Worm (Caenorhabditis elegans) whole organism, L1 larva: Measurements from ENCODE around the gene irld-55.

ENCODE experiments used
- C16A3.4 ChIP-seq: fragments of 150-350 bp; optimal IDR thresholded peaks from 2 replicates; lab custom pipeline; 2014; ENCODE audit warnings: missing biosample characterization, missing genetic modification characterization
- C34B4.2 ChIP-seq: sonication (generic microtip); optimal IDR thresholded peaks from 2 replicates; lab custom pipeline; 2017; ENCODE audit warnings: mild to moderate bottlenecking, missing genetic modification characterization, missing compliant biosample characterization
- aly-2 ChIP-seq: fragments of 150-350 bp; optimal IDR thresholded peaks from 2 replicates; lab custom pipeline; 2014; ENCODE audit warnings: missing biosample characterization, missing genetic modification characterization
- blmp-1 ChIP-seq: fragments of 150-350 bp; optimal IDR thresholded peaks from 2 replicates; lab custom pipeline; 2014; ENCODE audit warnings: missing biosample characterization, missing genetic modification characterization
- ceh-63 ChIP-seq: fragments of 200-800 bp; sonication (Bioruptor generic); optimal IDR thresholded peaks from 2 replicates; lab custom pipeline; 2018; ENCODE audit warnings: mild to moderate bottlenecking, missing genetic modification characterization, missing compliant biosample characterization
- ceh-8 ChIP-seq: fragments of 200-800 bp; sonication (Bioruptor generic); optimal IDR thresholded peaks from 2 replicates; lab custom pipeline; 2018; ENCODE audit warnings: mild to moderate bottlenecking, missing genetic modification characterization, moderate library complexity, missing compliant biosample characterization
- ceh-82 ChIP-seq, 3 experiments: fragments of 150-350 bp in 1 of 3; sonication (generic microtip) in 2 of 3; optimal IDR thresholded peaks; 2 replicates each; lab custom pipeline; 2014 to 2017; ENCODE audit warnings: missing biosample characterization in 3 of 3, missing genetic modification characterization in 3 of 3
- ceh-88 ChIP-seq: fragments of 200-800 bp; sonication (Bioruptor generic); IDR thresholded peaks from 2 replicates; pipeline ENCODE4 v1.3.6; 2022; ENCODE audit warnings: missing genetic modification characterization, missing compliant biosample characterization
- efl-1 ChIP-seq, 4 experiments: fragments of 150-350 bp; optimal IDR thresholded peaks in 3 of 4; peaks in 1 of 4; 1 replicate in 1 of 4; 2 replicates in 3 of 4; lab custom pipeline; 2014; ENCODE audit warnings: missing biosample characterization in 2 of 4, missing genetic modification characterization in 2 of 4, missing genetic modification reagents in 2 of 4
- efl-3 ChIP-seq: fragments of 200-800 bp; sonication (Bioruptor generic); optimal IDR thresholded peaks from 2 replicates; lab custom pipeline; 2018; ENCODE audit warnings: mild to moderate bottlenecking, missing genetic modification characterization, missing compliant biosample characterization
- elt-2 ChIP-seq: sonication (generic microtip); optimal IDR thresholded peaks from 2 replicates; lab custom pipeline; 2016; ENCODE audit warnings: missing genetic modification characterization, mild to moderate bottlenecking, inconsistent platforms, missing compliant biosample characterization, missing genetic modification reagents
- elt-3 ChIP-seq, 6 experiments: fragments of 150-350 bp in 1 of 6; sonication (generic microtip); optimal IDR thresholded peaks; 2 replicates each; lab custom pipeline; 2017 to 2018; ENCODE audit warnings: missing biosample characterization in 6 of 6, missing genetic modification characterization in 6 of 6, inconsistent platforms in 1 of 6
- fkh-4 ChIP-seq: sonication (generic microtip); optimal IDR thresholded peaks from 2 replicates; lab custom pipeline; 2016; ENCODE audit warnings: missing compliant biosample characterization, missing genetic modification characterization, borderline replicate concordance
- hlh-17 ChIP-seq: fragments of 200-800 bp; sonication (Bioruptor generic); optimal IDR thresholded peaks from 2 replicates; lab custom pipeline; 2018; ENCODE audit warnings: missing genetic modification characterization, mild to moderate bottlenecking, missing compliant biosample characterization, moderate library complexity, borderline replicate concordance
- hlh-4 ChIP-seq: sonication (generic microtip); optimal IDR thresholded peaks from 2 replicates; lab custom pipeline; 2016; ENCODE audit warnings: mild to moderate bottlenecking, missing genetic modification characterization, missing compliant biosample characterization
- hpl-2 ChIP-seq: fragments of 150-350 bp; optimal IDR thresholded peaks from 2 replicates; lab custom pipeline; 2014; ENCODE audit warnings: missing biosample characterization, missing genetic modification reagents, missing genetic modification characterization
- lin-13 ChIP-seq: fragments of 150-350 bp; optimal IDR thresholded peaks from 2 replicates; lab custom pipeline; 2014; ENCODE audit warnings: missing biosample characterization, missing genetic modification reagents, missing genetic modification characterization
- lin-14 ChIP-seq: fragments of 200-800 bp; sonication (Bioruptor generic); optimal IDR thresholded peaks from 2 replicates; lab custom pipeline; 2018; ENCODE audit warnings: mild to moderate bottlenecking, missing genetic modification characterization, moderate library complexity, missing compliant biosample characterization
- lin-15B ChIP-seq: fragments of 150-350 bp; sonication (generic microtip); optimal IDR thresholded peaks from 3 replicates; lab custom pipeline; 2014; ENCODE audit warnings: missing biosample characterization, missing genetic modification characterization
- lin-35 ChIP-seq, 2 experiments: fragments of 150-350 bp; optimal IDR thresholded peaks; 2 replicates each; lab custom pipeline; 2014; ENCODE audit warnings: missing biosample characterization in 2 of 2, missing genetic modification characterization in 2 of 2, missing genetic modification reagents in 2 of 2
- lin-39 ChIP-seq: fragments of 150-350 bp; optimal IDR thresholded peaks from 2 replicates; lab custom pipeline; 2014; ENCODE audit warnings: missing biosample characterization, missing genetic modification reagents, missing genetic modification characterization
- mef-2 ChIP-seq: fragments of 150-350 bp; optimal IDR thresholded peaks from 2 replicates; lab custom pipeline; 2014; ENCODE audit warnings: missing biosample characterization, missing genetic modification characterization
- nhr-11 ChIP-seq: fragments of 150-350 bp; optimal IDR thresholded peaks from 2 replicates; lab custom pipeline; 2014; ENCODE audit warnings: missing biosample characterization, missing genetic modification characterization
- nhr-12 ChIP-seq: sonication (generic microtip); optimal IDR thresholded peaks from 2 replicates; lab custom pipeline; 2017; ENCODE audit warnings: missing biosample characterization, missing genetic modification characterization
- nhr-19 ChIP-seq: fragments of 200-800 bp; sonication (Bioruptor generic); conservative IDR thresholded peaks from 2 replicates; pipeline ENCODE4 v1.3.6; 2022; ENCODE audit warnings: missing genetic modification characterization, missing compliant biosample characterization
- nhr-20 ChIP-seq: sonication (generic microtip); optimal IDR thresholded peaks from 2 replicates; lab custom pipeline; 2016; ENCODE audit warnings: mild to moderate bottlenecking, missing genetic modification characterization, missing compliant biosample characterization
- nhr-47 ChIP-seq: sonication (generic microtip); optimal IDR thresholded peaks from 2 replicates; lab custom pipeline; 2016; ENCODE audit warnings: mild to moderate bottlenecking, missing genetic modification characterization, moderate library complexity, missing compliant biosample characterization
- pag-3 ChIP-seq: sonication (generic microtip); optimal IDR thresholded peaks from 2 replicates; lab custom pipeline; 2017; ENCODE audit warnings: missing genetic modification characterization, mild to moderate bottlenecking, missing compliant biosample characterization, antibody characterized with exemption, borderline replicate concordance; ENCODE audit not compliant: insufficient read depth
- skn-1 ChIP-seq: fragments of 150-350 bp; optimal IDR thresholded peaks from 2 replicates; lab custom pipeline; 2014; ENCODE audit warnings: missing biosample characterization, missing genetic modification characterization
- snpc-4 ChIP-seq: fragments of 150-350 bp; optimal IDR thresholded peaks from 2 replicates; lab custom pipeline; 2014; ENCODE audit warnings: missing biosample characterization, missing genetic modification characterization
- sox-4 ChIP-seq: sonication (generic microtip); optimal IDR thresholded peaks from 2 replicates; lab custom pipeline; 2016; ENCODE audit warnings: missing genetic modification characterization, missing compliant biosample characterization
- sup-37 ChIP-seq: fragments of 200-800 bp; sonication (Bioruptor generic); optimal IDR thresholded peaks from 2 replicates; lab custom pipeline; 2018; ENCODE audit warnings: mild to moderate bottlenecking, missing genetic modification characterization, missing compliant biosample characterization
- tbx-2 ChIP-seq: sonication (generic microtip); optimal IDR thresholded peaks from 2 replicates; lab custom pipeline; 2016; ENCODE audit warnings: missing genetic modification characterization, missing compliant biosample characterization
- tlp-1 ChIP-seq: fragments of 150-350 bp; optimal IDR thresholded peaks from 2 replicates; lab custom pipeline; 2014; ENCODE audit warnings: missing biosample characterization, missing genetic modification characterization
- xbp-1 ChIP-seq: sonication (generic microtip); optimal IDR thresholded peaks from 2 replicates; lab custom pipeline; 2016; ENCODE audit warnings: missing genetic modification characterization, missing compliant biosample characterization
- ztf-4 ChIP-seq: fragments of 150-350 bp; optimal IDR thresholded peaks from 2 replicates; lab custom pipeline; 2014; ENCODE audit warnings: missing biosample characterization, missing genetic modification characterization

irld-55 gene

ce11 chrIV:14070992-14071289 lies 50.9 kb downstream of the irld-55 start (continued):
- TF ChIP-seq efl-1 (optimal IDR thresholded peaks at IDR 0.05; lab: Kevin White, UChicago) (peak; percentile 90 to 97), efl-1 (GFP tag; optimal IDR thresholded peaks at IDR 0.05 in 1 of 2; lab: Kevin White, UChicago) (peak; percentile 80 to 97), ceh-8 (GFP tag; lab: Kevin White, UChicago) (peak; percentile 40), blmp-1 (tag; lab: Kevin White, UChicago) (peak; percentile 69), xbp-1 (tag; lab: Kevin White, UChicago) (peak; percentile 85), hlh-4 (tag; lab: Kevin White, UChicago) (no peak), skn-1 (tag; lab: Kevin White, UChicago) (peak; percentile 59), lin-13 (peak; percentile 95), lin-35 (GFP tag; optimal IDR thresholded peaks at IDR 0.05; lab: Kevin White, UChicago) (peak; percentile 87 to 92), ztf-4 (peak; percentile 54), lin-14 (peak; percentile 91), lin-39 (tag; lab: Kevin White, UChicago) (peak; percentile 54), lin-15B (tag; lab: Kevin White, UChicago) (peak; percentile 92), hpl-2 (no peak), snpc-4 (tag; lab: Kevin White, UChicago) (peak; percentile 45), mef-2 (tag; lab: Kevin White, UChicago) (peak; percentile 5), aly-2 (tag; lab: Kevin White, UChicago) (peak; percentile 63), efl-3 (GFP tag; lab: Kevin White, UChicago) (no peak), sup-37 (GFP tag; lab: Kevin White, UChicago) (no peak), sox-4 (tag; lab: Kevin White, UChicago) (no peak), C34B4.2 (tag; lab: Kevin White, UChicago) (no peak), fkh-4 (tag; lab: Kevin White, UChicago) (no peak), tlp-1 (tag; lab: Kevin White, UChicago) (no peak), hlh-17 (GFP tag; lab: Kevin White, UChicago) (no peak), elt-3 (tag; optimal IDR thresholded peaks at IDR 0.05; lab: Kevin White, UChicago) (peak in 2 of 6 experiments; percentile 49 to 68), ceh-82 (tag; optimal IDR thresholded peaks at IDR 0.05; lab: Kevin White, UChicago) (peak; percentile 86 to 95 (median 90))

ce11 chrIV:14071466-14071865 lies 51.5 kb downstream of the irld-55 start, which contains the start of gene ccar-1:
ccar-1 (plus strand) TSS chrIV:14071548.
- TF ChIP-seq pag-3 = no peak
- TF ChIP-seq nhr-19 (GFP tag; lab: Robert Waterston, UW) = 0 out of 2 replicates have a peak, but pooled peaks have one; percentile 9
- peak; percentile 60 for TF ChIP-seq ceh-63 (GFP tag; lab: Kevin White, UChicago)
- TF ChIP-seq, all 84 proteins: peak for 2

- TF ChIP-seq tbx-2 = no peak
- TF ChIP-seq nhr-11 (tag; lab: Kevin White, UChicago) = no peak
- no peak for TF ChIP-seq pag-3
- no peak for TF ChIP-seq xbp-1 (tag; lab: Kevin White, UChicago)
- no peak for TF ChIP-seq ceh-63 (GFP tag; lab: Kevin White, UChicago)
- no peak for TF ChIP-seq nhr-20
- TF ChIP-seq nhr-12 (tag; lab: Kevin White, UChicago) = no peak
- TF ChIP-seq C16A3.4 = no peak
- TF ChIP-seq ceh-88 (GFP tag; lab: Robert Waterston, UW) = no peak
- TF ChIP-seq nhr-47 (tag; lab: Kevin White, UChicago) = no peak
- TF ChIP-seq elt-2 (tag; lab: Kevin White, UChicago) = no peak
- TF ChIP-seq, all 84 proteins: peak for 0
Observed at ce11 chrIV:14072011-14072649, 52.1 kb downstream of the irld-55 start.
